Fruit fly (Drosophila melanogaster) whole organism, prepupa: ENCODE results near the gene Set8.

Experiments used
- Blimp-1 ChIP-seq: fragments of 200-800 bp; sonication (Bioruptor generic); optimal IDR thresholded peaks from 3 replicates; lab custom pipeline; 2017; ENCODE audit warnings: missing biosample characterization, missing genetic modification characterization, mild to moderate bottlenecking, moderate library complexity, missing genetic modification reagents
- CG10631 ChIP-seq: fragments of 200-800 bp; sonication (Bioruptor generic); optimal IDR thresholded peaks from 2 replicates; lab custom pipeline; 2016; ENCODE audit warnings: missing biosample characterization, missing genetic modification characterization
- CG10669 ChIP-seq: fragments of 200-800 bp; sonication (Bioruptor generic); optimal IDR thresholded peaks from 3 replicates; lab custom pipeline; 2018; ENCODE audit warnings: missing biosample characterization, mild to moderate bottlenecking, missing genetic modification characterization, moderate library complexity
- CG11294 ChIP-seq: fragments of 200-800 bp; sonication (Bioruptor generic); IDR thresholded peaks from 2 replicates; pipeline ENCODE4 v1.3.6; 2022; ENCODE audit warnings: missing biosample characterization, missing genetic modification characterization
- CG11902 ChIP-seq: fragments of 200-800 bp; sonication (Bioruptor generic); optimal IDR thresholded peaks from 3 replicates; lab custom pipeline; 2016; ENCODE audit warnings: missing biosample characterization, missing genetic modification characterization
- CG15336 ChIP-seq: fragments of 200-800 bp; sonication (Bioruptor generic); IDR thresholded peaks from 2 replicates; pipeline ENCODE4 v1.3.6; 2022; ENCODE audit warnings: missing biosample characterization, missing genetic modification characterization
- CG1621 ChIP-seq: fragments of 200-800 bp; sonication (Bioruptor generic); optimal IDR thresholded peaks from 3 replicates; lab custom pipeline; 2018; ENCODE audit warnings: missing biosample characterization, mild to moderate bottlenecking, missing genetic modification characterization
- CG3032 ChIP-seq: fragments of 200-800 bp; optimal IDR thresholded peaks from 2 replicates; lab custom pipeline; 2019; ENCODE audit warnings: missing biosample characterization, mild to moderate bottlenecking, missing genetic modification characterization, moderate library complexity
- CG32006 ChIP-seq: fragments of 200-800 bp; sonication (Bioruptor generic); optimal IDR thresholded peaks from 3 replicates; lab custom pipeline; 2017; ENCODE audit warnings: missing biosample characterization, mild to moderate bottlenecking, missing genetic modification characterization
- CG34406 ChIP-seq: fragments of 200-800 bp; sonication (Bioruptor generic); optimal IDR thresholded peaks from 3 replicates; lab custom pipeline; 2016; ENCODE audit warnings: missing biosample characterization, missing genetic modification characterization
- CG4318 ChIP-seq: fragments of 200-800 bp; sonication (Bioruptor generic); optimal IDR thresholded peaks from 3 replicates; lab custom pipeline; 2017; ENCODE audit warnings: missing biosample characterization, mild to moderate bottlenecking, missing genetic modification characterization
- CG6163 ChIP-seq: fragments of 200-800 bp; sonication (Bioruptor generic); IDR thresholded peaks from 3 replicates; pipeline ENCODE4 v1.3.6; 2022; ENCODE audit warnings: missing biosample characterization, missing genetic modification characterization
- CG6276 ChIP-seq: fragments of 200-800 bp; sonication (Bioruptor generic); optimal IDR thresholded peaks from 2 replicates; lab custom pipeline; 2017; ENCODE audit warnings: missing biosample characterization, mild to moderate bottlenecking, missing genetic modification characterization
- CG6808 ChIP-seq: fragments of 200-800 bp; sonication (Bioruptor generic); optimal IDR thresholded peaks from 3 replicates; lab custom pipeline; 2017; ENCODE audit warnings: missing biosample characterization, missing genetic modification characterization, mild to moderate bottlenecking, moderate library complexity, missing genetic modification reagents
- CG7368 ChIP-seq: fragments of 200-800 bp; sonication (Bioruptor generic); optimal IDR thresholded peaks from 3 replicates; lab custom pipeline; 2016; ENCODE audit warnings: missing biosample characterization, missing genetic modification characterization
- CG8119 ChIP-seq: fragments of 200-800 bp; sonication (Bioruptor generic); IDR thresholded peaks from 3 replicates; pipeline ENCODE4 v1.3.6; 2022; ENCODE audit warnings: missing biosample characterization, missing genetic modification characterization
- CG8319 ChIP-seq: fragments of 200-800 bp; sonication (Bioruptor generic); optimal IDR thresholded peaks from 3 replicates; lab custom pipeline; 2016; ENCODE audit warnings: missing biosample characterization, missing genetic modification characterization
- CG9139 ChIP-seq: fragments of 200-800 bp; sonication (Bioruptor generic); optimal IDR thresholded peaks from 3 replicates; lab custom pipeline; 2017; ENCODE audit warnings: missing biosample characterization, mild to moderate bottlenecking, missing genetic modification characterization
- Eip75B ChIP-seq: fragments of 200-800 bp; sonication (Bioruptor generic); optimal IDR thresholded peaks from 3 replicates; lab custom pipeline; 2016; ENCODE audit warnings: missing biosample characterization, missing genetic modification characterization
- Eip78C ChIP-seq: fragments of 200-800 bp; sonication (Bioruptor generic); peaks from one replicate; lab custom pipeline; 2016; ENCODE audit warnings: missing biosample characterization, missing genetic modification characterization
- Eip93F ChIP-seq: fragments of 200-800 bp; sonication (Bioruptor generic); optimal IDR thresholded peaks from 2 replicates; lab custom pipeline; 2016; ENCODE audit warnings: missing biosample characterization, mild to moderate bottlenecking, missing genetic modification characterization
- Ets21C ChIP-seq: fragments of 200-800 bp; sonication (Bioruptor generic); optimal IDR thresholded peaks from 3 replicates; lab custom pipeline; 2016; ENCODE audit warnings: missing biosample characterization, missing genetic modification characterization
- Ets96B ChIP-seq: fragments of 200-800 bp; optimal IDR thresholded peaks from 2 replicates; lab custom pipeline; 2019; ENCODE audit warnings: missing biosample characterization, mild to moderate bottlenecking, missing genetic modification characterization, moderate library complexity
- Gug ChIP-seq: fragments of 200-800 bp; sonication (Bioruptor generic); IDR thresholded peaks from 2 replicates; pipeline ENCODE4 v1.3.6; 2022; ENCODE audit warnings: missing biosample characterization, missing genetic modification characterization
- Hr38 ChIP-seq: sonication (Bioruptor generic); optimal IDR thresholded peaks from 2 replicates; lab custom pipeline; 2016; ENCODE audit warnings: missing biosample characterization, missing genetic modification characterization
- Hr39 ChIP-seq: fragments of 200-800 bp; sonication (Bioruptor generic); optimal IDR thresholded peaks from 2 replicates; lab custom pipeline; 2016; ENCODE audit warnings: missing biosample characterization, missing genetic modification characterization
- Lpt ChIP-seq: fragments of 200-800 bp; sonication (Bioruptor generic); optimal IDR thresholded peaks from 3 replicates; lab custom pipeline; 2016; ENCODE audit warnings: missing biosample characterization, missing genetic modification characterization
- Met ChIP-seq: fragments of 200-800 bp; sonication (Bioruptor generic); optimal IDR thresholded peaks from 3 replicates; lab custom pipeline; 2016; ENCODE audit warnings: missing biosample characterization, missing genetic modification characterization
- OdsH ChIP-seq: fragments of 200-800 bp; sonication (Bioruptor generic); optimal IDR thresholded peaks from 3 replicates; lab custom pipeline; 2016; ENCODE audit warnings: missing biosample characterization, missing genetic modification characterization
- Sox102F ChIP-seq: fragments of 200-800 bp; sonication (Bioruptor generic); optimal IDR thresholded peaks from 2 replicates; lab custom pipeline; 2016; ENCODE audit warnings: missing biosample characterization, mild to moderate bottlenecking, missing genetic modification characterization
- Sox14 ChIP-seq: fragments of 200-800 bp; sonication (Bioruptor generic); optimal IDR thresholded peaks from 3 replicates; lab custom pipeline; 2016; ENCODE audit warnings: missing biosample characterization, missing genetic modification characterization
- achi ChIP-seq: fragments of 200-800 bp; sonication (Bioruptor generic); optimal IDR thresholded peaks from 3 replicates; lab custom pipeline; 2016; ENCODE audit warnings: missing biosample characterization, missing genetic modification characterization
- acj6 ChIP-seq: fragments of 200-800 bp; sonication (Bioruptor generic); optimal IDR thresholded peaks from 3 replicates; lab custom pipeline; 2016; ENCODE audit warnings: missing biosample characterization, missing genetic modification characterization
- cyc ChIP-seq: fragments of 200-800 bp; sonication (Bioruptor generic); optimal IDR thresholded peaks from 3 replicates; lab custom pipeline; 2016; ENCODE audit warnings: missing biosample characterization, missing genetic modification characterization
- dac ChIP-seq: fragments of 200-800 bp; sonication (Bioruptor generic); optimal IDR thresholded peaks from 2 replicates; lab custom pipeline; 2017; ENCODE audit warnings: missing biosample characterization, mild to moderate bottlenecking, missing genetic modification characterization
- eg ChIP-seq: fragments of 200-800 bp; sonication (Bioruptor generic); IDR thresholded peaks from 3 replicates; pipeline ENCODE4 v1.3.6; 2022; ENCODE audit warnings: missing biosample characterization, missing genetic modification characterization
- esn ChIP-seq: fragments of 200-800 bp; sonication (Bioruptor generic); optimal IDR thresholded peaks from 2 replicates; lab custom pipeline; 2016; ENCODE audit warnings: missing biosample characterization, mild to moderate bottlenecking, missing genetic modification characterization, moderate library complexity
- fd85E ChIP-seq: fragments of 200-800 bp; sonication (Bioruptor generic); optimal IDR thresholded peaks from 3 replicates; lab custom pipeline; 2016; ENCODE audit warnings: missing biosample characterization, missing genetic modification characterization
- fkh ChIP-seq: fragments of 200-800 bp; sonication (Bioruptor generic); optimal IDR thresholded peaks from 3 replicates; lab custom pipeline; 2017; ENCODE audit warnings: missing biosample characterization, mild to moderate bottlenecking, missing genetic modification characterization, moderate library complexity
- lz ChIP-seq: fragments of 200-800 bp; sonication (Bioruptor generic); optimal IDR thresholded peaks from 3 replicates; lab custom pipeline; 2016; ENCODE audit warnings: missing biosample characterization, missing genetic modification characterization
- net ChIP-seq: fragments of 200-800 bp; sonication (Bioruptor generic); optimal IDR thresholded peaks from 3 replicates; lab custom pipeline; 2016; ENCODE audit warnings: missing biosample characterization, missing genetic modification characterization
- salr ChIP-seq, 2 experiments: fragments of 200-800 bp; sonication (Bioruptor generic); optimal IDR thresholded peaks; 3 replicates each; lab custom pipeline; 2016 to 2018; ENCODE audit warnings: missing biosample characterization in 2 of 2, missing genetic modification characterization in 2 of 2, mild to moderate bottlenecking in 1 of 2
- spab ChIP-seq: fragments of 200-800 bp; sonication (Bioruptor generic); optimal IDR thresholded peaks from 2 replicates; lab custom pipeline; 2017; ENCODE audit warnings: missing biosample characterization, mild to moderate bottlenecking, missing genetic modification characterization, missing genetic modification reagents
- ss ChIP-seq, 2 experiments: fragments of 200-800 bp; sonication (Bioruptor generic); optimal IDR thresholded peaks; 2 replicates in 1 of 2; 3 replicates in 1 of 2; lab custom pipeline; 2017 to 2018; ENCODE audit warnings: mild to moderate bottlenecking in 2 of 2, missing biosample characterization in 2 of 2, missing genetic modification characterization in 2 of 2, moderate library complexity in 1 of 2
- svp ChIP-seq: fragments of 200-800 bp; sonication (Bioruptor generic); peaks from one replicate; lab custom pipeline; 2016; ENCODE audit warnings: missing biosample characterization, missing genetic modification characterization
- topi ChIP-seq: fragments of 200-800 bp; sonication (Bioruptor generic); optimal IDR thresholded peaks from 3 replicates; lab custom pipeline; 2016; ENCODE audit warnings: missing biosample characterization, missing genetic modification characterization
- vri ChIP-seq: fragments of 200-800 bp; sonication (Bioruptor generic); optimal IDR thresholded peaks from 3 replicates; lab custom pipeline; 2016; ENCODE audit warnings: missing biosample characterization, mild to moderate bottlenecking, missing genetic modification characterization

Set8 gene

DNA sequence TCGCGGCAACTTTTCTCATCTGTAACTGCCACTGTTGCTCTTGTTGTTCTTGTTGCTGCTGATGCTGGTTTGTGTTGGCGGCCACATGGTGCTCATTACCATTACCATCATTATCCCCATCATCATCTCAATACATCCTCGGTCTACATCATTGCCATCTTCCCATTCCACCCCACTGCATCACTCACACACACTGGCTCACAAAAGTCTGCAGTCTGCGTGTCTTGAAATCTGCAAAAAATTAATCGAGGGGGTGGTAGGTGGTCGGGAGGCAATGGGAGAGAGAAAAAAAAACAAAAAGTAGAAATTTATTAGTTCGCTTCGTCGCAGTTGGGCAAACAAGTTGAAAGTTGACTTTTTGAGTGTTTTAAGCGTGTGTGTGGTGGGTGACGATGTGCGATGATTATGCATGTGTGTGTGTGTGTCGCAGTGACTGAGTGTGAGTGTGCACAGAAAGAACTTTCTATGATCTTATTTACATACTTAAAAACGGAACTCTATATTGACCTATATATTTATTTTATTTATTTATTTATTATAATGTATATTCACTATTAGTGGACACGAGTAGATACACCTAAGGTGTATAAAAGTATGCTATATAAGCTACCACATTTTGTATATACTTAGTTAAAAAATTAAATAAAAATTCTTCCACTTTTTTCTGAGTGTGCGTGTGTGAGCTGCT lies 36.4 kb upstream of the Set8 start (continued):
- peak; percentile 86 for TF ChIP-seq CG8119 (GFP tag; lab: Robert Waterston, UW)
- TF ChIP-seq Hr39: no peak
- no peak for TF ChIP-seq Blimp-1 (GFP tag; lab: Kevin White, UChicago)
- peak; percentile 42; the same call in 1 of the 3 replicates for TF ChIP-seq CG6163 (GFP tag; lab: Robert Waterston, UW)
- TF ChIP-seq CG10669 (GFP tag; lab: Kevin White, UChicago): no peak
- peak; percentile 22 for TF ChIP-seq net
- no peak for TF ChIP-seq ss (GFP tag; optimal IDR thresholded peaks at IDR 0.05; lab: Kevin White, UChicago)
- TF ChIP-seq Eip78C (GFP tag; lab: Kevin White, UChicago): peak; percentile 14
- TF ChIP-seq cyc (GFP tag; lab: Kevin White, UChicago): no peak
- peak; percentile 5 for TF ChIP-seq Met
- no peak for TF ChIP-seq Lpt
- TF ChIP-seq CG11902 (GFP tag; lab: Kevin White, UChicago): no peak
- TF ChIP-seq Ets21C: no peak
- no peak for TF ChIP-seq Sox102F (GFP tag; lab: Kevin White, UChicago)
- no peak for TF ChIP-seq spab (GFP tag; lab: Kevin White, UChicago)
- TF ChIP-seq CG9139 (GFP tag; lab: Kevin White, UChicago): no peak
- no peak for TF ChIP-seq Eip93F
- no peak for TF ChIP-seq salr (GFP tag; optimal IDR thresholded peaks at IDR 0.05; lab: Kevin White, UChicago)
- TF ChIP-seq CG3032 (tag; lab: Kevin White, UChicago): peak; percentile 40
- no peak for TF ChIP-seq CG8319
- TF ChIP-seq esn (GFP tag; lab: Kevin White, UChicago): no peak
- no peak for TF ChIP-seq CG1621 (tag; lab: Kevin White, UChicago)
- no peak for TF ChIP-seq acj6 (GFP tag; lab: Kevin White, UChicago)
- no peak for TF ChIP-seq Hr38 (GFP tag; lab: Kevin White, UChicago)
- TF ChIP-seq achi (GFP tag; lab: Kevin White, UChicago): peak; percentile 54
- TF ChIP-seq CG32006 (GFP tag; lab: Kevin White, UChicago): peak; percentile 81
- peak; percentile 65; the same call in 2 of the 3 replicates for TF ChIP-seq eg (GFP tag; lab: Robert Waterston, UW)
- TF ChIP-seq OdsH (GFP tag; lab: Kevin White, UChicago): peak; percentile 45
- no peak for TF ChIP-seq Ets96B
- TF ChIP-seq svp (GFP tag; lab: Kevin White, UChicago): no peak
- no peak for TF ChIP-seq fkh
- no peak for TF ChIP-seq CG6808 (GFP tag; lab: Kevin White, UChicago)

- no peak for TF ChIP-seq Gug (GFP tag; lab: Robert Waterston, UW)
- TF ChIP-seq CG1621 (tag; lab: Kevin White, UChicago): no peak
- TF ChIP-seq Lpt: peak; percentile 62
- TF ChIP-seq CG7368: no peak
- no peak for TF ChIP-seq vri (GFP tag; lab: Kevin White, UChicago)
- no peak for TF ChIP-seq lz (GFP tag; lab: Kevin White, UChicago)
- peak; percentile 30 for TF ChIP-seq esn (GFP tag; lab: Kevin White, UChicago)
- TF ChIP-seq fd85E: no peak
- peak; percentile 64; the same call in 1 of the 2 replicates for TF ChIP-seq CG15336
- no peak for TF ChIP-seq Eip75B
- TF ChIP-seq CG10631 (GFP tag; lab: Kevin White, UChicago): peak; percentile 53
- TF ChIP-seq Eip93F: no peak
- TF ChIP-seq CG9139 (GFP tag; lab: Kevin White, UChicago): no peak
- TF ChIP-seq Sox102F (GFP tag; lab: Kevin White, UChicago): peak; percentile 29
- TF ChIP-seq Eip78C (GFP tag; lab: Kevin White, UChicago): peak; percentile 84
- TF ChIP-seq achi (GFP tag; lab: Kevin White, UChicago): peak; percentile 54
- no peak for TF ChIP-seq Hr38 (GFP tag; lab: Kevin White, UChicago)
- peak; percentile 9 for TF ChIP-seq Met
- no peak for TF ChIP-seq CG11294
- TF ChIP-seq CG34406 (GFP tag; lab: Kevin White, UChicago): peak; percentile 25
- no peak for TF ChIP-seq cyc (GFP tag; lab: Kevin White, UChicago)
- peak; percentile 15 for TF ChIP-seq topi (GFP tag; lab: Kevin White, UChicago)
- TF ChIP-seq CG32006 (GFP tag; lab: Kevin White, UChicago): peak; percentile 92
- TF ChIP-seq salr (GFP tag; optimal IDR thresholded peaks at IDR 0.05; lab: Kevin White, UChicago): peak in 1 of 2 experiments; percentile 74
- TF ChIP-seq fkh: no peak
- TF ChIP-seq Sox14 (GFP tag; lab: Kevin White, UChicago): peak; percentile 41
- TF ChIP-seq CG4318 (GFP tag; lab: Kevin White, UChicago): peak; percentile 89
- peak; percentile 85 for TF ChIP-seq CG6276
- TF ChIP-seq eg (GFP tag; lab: Robert Waterston, UW): peak; percentile 66; the same call in 2 of the 3 replicates
- no peak for TF ChIP-seq Blimp-1 (GFP tag; lab: Kevin White, UChicago)
- TF ChIP-seq net: peak; percentile 27
- TF ChIP-seq dac (GFP tag; lab: Kevin White, UChicago): peak; percentile 77
- TF ChIP-seq CG8319: no peak
- no peak for TF ChIP-seq Ets21C
- TF ChIP-seq spab (GFP tag; lab: Kevin White, UChicago): no peak
Observed at dm6 chr3R:14280324-14280723, 35.5 kb upstream of the Set8 start.
